Fruit fly (Drosophila melanogaster): ENCODE data around the gene CG14710.

CG14710 gene

DNA sequence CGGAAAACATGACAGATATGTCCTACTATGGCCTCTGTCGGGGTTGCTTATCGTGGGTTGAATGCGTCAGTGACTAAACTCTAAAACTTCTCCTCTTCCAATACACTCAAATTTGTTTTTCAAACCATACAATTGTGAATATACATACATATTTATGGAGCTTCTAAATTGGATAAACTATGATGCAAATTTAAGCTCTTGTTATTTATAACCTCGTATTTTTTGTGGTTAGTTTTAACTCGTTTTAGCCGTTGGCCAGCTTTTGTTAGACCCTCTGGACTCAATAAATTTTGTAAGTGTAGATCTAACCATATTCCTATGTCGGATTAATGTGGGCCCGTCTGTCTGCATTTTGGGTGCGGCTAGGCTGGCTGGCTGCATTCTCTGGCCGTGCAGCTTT is 2.5 kb upstream of the CG14710 start (continued):
- TF ChIP-seq CG14710 (tag; optimal IDR thresholded peaks at IDR 0.05) (peak; percentile 88), PHDP (tag; optimal IDR thresholded peaks at IDR 0.05) (peak; percentile 25), grau (tag; optimal IDR thresholded peaks at IDR 0.05) (peak; percentile 42), dysf (GFP tag; IDR thresholded peaks at IDR 0.05) (no peak), chinmo (GFP tag; IDR thresholded peaks at IDR 0.05; ENCODE audit: partially characterized antibody) (no peak), Eip74EF (GFP tag; optimal IDR thresholded peaks at IDR 0.05) (peak in 1 of 2 experiments; percentile 8), CG8944 (GFP tag; optimal IDR thresholded peaks at IDR 0.05) (no peak), Atf6 (GFP tag; IDR thresholded peaks at IDR 0.05) (no peak), CG2678 (tag; optimal IDR thresholded peaks at IDR 0.05) (peak; percentile 35), sisA (GFP tag; IDR thresholded peaks at IDR 0.05) (no peak), Ets97D (GFP tag; optimal IDR thresholded peaks at IDR 0.05) (no peak), lola (GFP tag; optimal IDR thresholded peaks at IDR 0.05) (peak in 1 of 3 experiments; percentile 81), CG15514 (GFP tag; optimal IDR thresholded peaks at IDR 0.05) (no peak), phol (tag; optimal IDR thresholded peaks at IDR 0.05) (peak; percentile 65), CG1792 (GFP tag; optimal IDR thresholded peaks at IDR 0.05) (no peak), NfI (GFP tag; optimal IDR thresholded peaks at IDR 0.05) (no peak), HHEX (GFP tag; optimal IDR thresholded peaks at IDR 0.05) (no peak), CG10565 (GFP tag; optimal IDR thresholded peaks at IDR 0.05) (no peak), wor (GFP tag; IDR thresholded peaks at IDR 0.05) (no peak), chm (GFP tag; IDR thresholded peaks at IDR 0.05) (peak; percentile 13; the same call in 1 of the 2 replicates), dmrt99B (tag; optimal IDR thresholded peaks at IDR 0.05) (peak; percentile 36), Usf (GFP tag; optimal IDR thresholded peaks at IDR 0.05) (no peak), bowl (GFP tag; IDR thresholded peaks at IDR 0.05) (no peak), fd96Cb (tag; optimal IDR thresholded peaks at IDR 0.05) (peak; percentile 46), Med (GFP tag) (peak; percentile 49), CG17568 (GFP tag; optimal IDR thresholded peaks at IDR 0.05) (peak; percentile 10), Fer2 (tag; optimal IDR thresholded peaks at IDR 0.05) (no peak), gcm (GFP tag; optimal IDR thresholded peaks at IDR 0.05) (peak; percentile 16), nmo (GFP tag; optimal IDR thresholded peaks at IDR 0.05) (peak; percentile 60), usp (GFP tag; optimal IDR thresholded peaks at IDR 0.05) (no peak), CG9797 (GFP tag; optimal IDR thresholded peaks at IDR 0.05) (no peak), onecut (GFP tag; IDR thresholded peaks at IDR 0.05) (0 out of 2 replicates have a peak, but pooled peaks have one; percentile 8), CG1602 (GFP tag; optimal IDR thresholded peaks at IDR 0.05) (peak; percentile 4), dpn (GFP tag; optimal IDR thresholded peaks at IDR 0.05) (no peak), Hr3 (GFP tag; optimal IDR thresholded peaks at IDR 0.05) (no peak), tap (tag; optimal IDR thresholded peaks at IDR 0.05) (peak; percentile 9), Dfd (GFP tag; optimal IDR thresholded peaks at IDR 0.05) (no peak), Camta (GFP tag; optimal IDR thresholded peaks at IDR 0.05) (peak; percentile 5), unc-4 (GFP tag; IDR thresholded peaks at IDR 0.05; ENCODE audit: partially characterized antibody) (no peak), jing (GFP tag; optimal IDR thresholded peaks at IDR 0.05) (no peak), CG13287 (GFP tag; IDR thresholded peaks at IDR 0.05; ENCODE audit: partially characterized antibody) (no peak), stc (GFP tag; IDR thresholded peaks at IDR 0.05) (no peak), BEAF-32 (GFP tag; optimal IDR thresholded peaks at IDR 0.05) (no peak), Sry-β (GFP tag; optimal IDR thresholded peaks at IDR 0.05) (no peak), CG15696 (tag; optimal IDR thresholded peaks at IDR 0.05) (peak; percentile 53), CG17361 (GFP tag; IDR thresholded peaks at IDR 0.05) (0 out of 3 replicates have a peak, but pooled peaks have one; percentile 36), Ssrp (tag; optimal IDR thresholded peaks at IDR 0.05) (peak; percentile 45), CG17385 (GFP tag; optimal IDR thresholded peaks at IDR 0.05) (no peak), CG8924 (tag; optimal IDR thresholded peaks at IDR 0.05) (peak; percentile 46), CG4820 (GFP tag; optimal IDR thresholded peaks at IDR 0.05) (peak; percentile 44)
